Worm (Caenorhabditis elegans) whole organism, young adult: ENCODE measurements around the gene cpna-2.

Experiments
- B0019.2 ChIP-seq: fragments of 200-800 bp; sonication (Bioruptor generic); conservative IDR thresholded peaks from 2 replicates; pipeline ENCODE4 v1.3.6; 2022; ENCODE audit warnings: missing genetic modification reagents, missing genetic modification characterization, missing compliant biosample characterization
- B0035.1 ChIP-seq: sonication (generic microtip); optimal IDR thresholded peaks from 2 replicates; lab custom pipeline; 2016; ENCODE audit warnings: missing genetic modification characterization, mild to moderate bottlenecking, missing compliant biosample characterization, missing genotype, missing genetic modification reagents
- B0261.1 ChIP-seq: sonication (generic microtip); optimal IDR thresholded peaks from 2 replicates; lab custom pipeline; 2016; ENCODE audit warnings: mild to moderate bottlenecking, missing genetic modification characterization, moderate library complexity, missing compliant biosample characterization
- F22D6.2 ChIP-seq: sonication (generic microtip); optimal IDR thresholded peaks from 2 replicates; lab custom pipeline; 2016; ENCODE audit warnings: mild to moderate bottlenecking, missing genetic modification characterization, missing compliant biosample characterization
- F33H1.4 ChIP-seq: fragments of 200-800 bp; sonication (Bioruptor generic); IDR thresholded peaks from 2 replicates; pipeline ENCODE4 v1.3.6; 2022; ENCODE audit warnings: missing genetic modification reagents, missing genetic modification characterization, missing compliant biosample characterization
- F49E8.2 ChIP-seq: sonication (generic microtip); optimal IDR thresholded peaks from 3 replicates; lab custom pipeline; 2017; ENCODE audit warnings: missing genetic modification characterization, mild to moderate bottlenecking, missing compliant biosample characterization, antibody characterized with exemption, moderate library complexity; ENCODE audit not compliant: insufficient read depth
- F52B5.7 ChIP-seq: sonication (generic microtip); optimal IDR thresholded peaks from 2 replicates; lab custom pipeline; 2016; ENCODE audit warnings: mild to moderate bottlenecking, missing genetic modification characterization, missing compliant biosample characterization
- F55B11.4 ChIP-seq: sonication (generic microtip); optimal IDR thresholded peaks from 2 replicates; lab custom pipeline; 2016; ENCODE audit warnings: missing compliant biosample characterization, missing genetic modification characterization, borderline replicate concordance; ENCODE audit not compliant: insufficient read depth
- F57A8.1 ChIP-seq: fragments of 200-800 bp; sonication (Bioruptor generic); optimal IDR thresholded peaks from 2 replicates; lab custom pipeline; 2018; ENCODE audit warnings: mild to moderate bottlenecking, missing genetic modification characterization, moderate library complexity, missing compliant biosample characterization
- F57C9.4 ChIP-seq: sonication (generic microtip); optimal IDR thresholded peaks from 2 replicates; lab custom pipeline; 2017; ENCODE audit warnings: mild to moderate bottlenecking, missing genetic modification characterization, missing compliant biosample characterization
- K11D2.4 ChIP-seq: fragments of 200-800 bp; sonication (Bioruptor generic); IDR thresholded peaks from 2 replicates; pipeline ENCODE4 v1.3.6; 2022; ENCODE audit warnings: missing genetic modification reagents, missing genetic modification characterization, missing compliant biosample characterization
- T07F8.4 ChIP-seq: sonication (generic microtip); optimal IDR thresholded peaks from 2 replicates; lab custom pipeline; 2016; ENCODE audit warnings: mild to moderate bottlenecking, missing genetic modification characterization, moderate library complexity, missing compliant biosample characterization
- Y95B8A.8 ChIP-seq: fragments of 200-800 bp; sonication (Bioruptor generic); IDR thresholded peaks from 2 replicates; pipeline ENCODE4 v1.3.6; 2022; ENCODE audit warnings: missing genetic modification reagents, missing genetic modification characterization, missing compliant biosample characterization
- ZK185.1 ChIP-seq: sonication (generic microtip); optimal IDR thresholded peaks from 2 replicates; lab custom pipeline; 2016; ENCODE audit warnings: mild to moderate bottlenecking, missing genetic modification characterization, missing compliant biosample characterization; ENCODE audit not compliant: poor library complexity, severe bottlenecking
- aptf-2 ChIP-seq: fragments of 200-800 bp; sonication (Bioruptor generic); conservative IDR thresholded peaks from 2 replicates; pipeline ENCODE4 v1.3.6; 2022; ENCODE audit warnings: missing genetic modification reagents, missing genetic modification characterization, missing compliant biosample characterization
- athp-1 ChIP-seq: sonication (generic microtip); optimal IDR thresholded peaks from 2 replicates; lab custom pipeline; 2017; ENCODE audit warnings: mild to moderate bottlenecking, missing genetic modification characterization, missing compliant biosample characterization
- attf-5 ChIP-seq: fragments of 200-800 bp; sonication (Bioruptor generic); optimal IDR thresholded peaks from 2 replicates; lab custom pipeline; 2018; ENCODE audit warnings: mild to moderate bottlenecking, missing genetic modification characterization, missing compliant biosample characterization
- bed-2 ChIP-seq: fragments of 200-800 bp; sonication (Bioruptor generic); IDR thresholded peaks from 2 replicates; pipeline ENCODE4 v1.3.6; 2022; ENCODE audit warnings: missing genetic modification reagents, missing genetic modification characterization, missing compliant biosample characterization
- ccch-3 ChIP-seq: fragments of 200-800 bp; sonication (Bioruptor generic); optimal IDR thresholded peaks from 2 replicates; lab custom pipeline; 2018; ENCODE audit warnings: mild to moderate bottlenecking, missing genetic modification characterization, missing compliant biosample characterization
- cebp-2 ChIP-seq: fragments of 200-800 bp; sonication (Bioruptor generic); IDR thresholded peaks from 2 replicates; pipeline ENCODE4 v1.3.6; 2022; ENCODE audit warnings: missing genetic modification characterization, missing compliant biosample characterization
- ceh-100 ChIP-seq: fragments of 200-800 bp; sonication (Bioruptor generic); IDR thresholded peaks from 2 replicates; pipeline ENCODE4 v1.3.6; 2022; ENCODE audit warnings: missing genetic modification reagents, missing genetic modification characterization, missing compliant biosample characterization
- ceh-40 ChIP-seq: fragments of 200-800 bp; sonication (Bioruptor generic); IDR thresholded peaks from 2 replicates; pipeline ENCODE4 v1.3.6; 2022; ENCODE audit warnings: missing genetic modification characterization, missing compliant biosample characterization
- ceh-58 ChIP-seq: fragments of 200-800 bp; sonication (Bioruptor generic); IDR thresholded peaks from 2 replicates; pipeline ENCODE4 v1.3.6; 2022; ENCODE audit warnings: missing genetic modification characterization, missing compliant biosample characterization
- dox-1 ChIP-seq: fragments of 200-800 bp; sonication (Bioruptor generic); IDR thresholded peaks from 2 replicates; pipeline ENCODE4 v1.3.6; 2022; ENCODE audit warnings: missing genetic modification reagents, missing genetic modification characterization, missing compliant biosample characterization
- efl-1 ChIP-seq: fragments of 150-350 bp; optimal IDR thresholded peaks from 2 replicates; lab custom pipeline; 2014; ENCODE audit warnings: missing biosample characterization, missing genetic modification reagents, missing genetic modification characterization
- egl-18 ChIP-seq: fragments of 200-800 bp; sonication (Bioruptor generic); IDR thresholded peaks from 2 replicates; pipeline ENCODE4 v1.3.6; 2022; ENCODE audit warnings: missing genetic modification reagents, missing genetic modification characterization, missing compliant biosample characterization
- egrh-3 ChIP-seq: fragments of 200-800 bp; sonication (Bioruptor generic); IDR thresholded peaks from 2 replicates; pipeline ENCODE4 v1.3.6; 2022; ENCODE audit warnings: missing genetic modification reagents, missing genetic modification characterization, missing compliant biosample characterization
- hlh-12 ChIP-seq: sonication (generic microtip); optimal IDR thresholded peaks from 2 replicates; lab custom pipeline; 2016; ENCODE audit warnings: missing genetic modification characterization, missing compliant biosample characterization
- hmg-1.2 ChIP-seq: fragments of 200-800 bp; sonication (Bioruptor generic); IDR thresholded peaks from 2 replicates; pipeline ENCODE4 v1.3.6; 2022; ENCODE audit warnings: missing genetic modification reagents, missing genetic modification characterization, missing compliant biosample characterization
- lin-35 ChIP-seq, 3 experiments: fragments of 150-350 bp in 2 of 3; sonication (generic microtip) in 1 of 3; optimal IDR thresholded peaks; 2 replicates each; lab custom pipeline; 2014 to 2018; ENCODE audit warnings: missing biosample characterization in 3 of 3, missing genetic modification characterization in 3 of 3, missing genetic modification reagents in 3 of 3
- lin-40 ChIP-seq: sonication (generic microtip); optimal IDR thresholded peaks from 2 replicates; lab custom pipeline; 2016; ENCODE audit warnings: missing genetic modification characterization, mild to moderate bottlenecking, missing compliant biosample characterization, missing genotype, missing genetic modification reagents
- lin-54 ChIP-seq: fragments of 200-800 bp; sonication (Bioruptor generic); optimal IDR thresholded peaks from 2 replicates; lab custom pipeline; 2018; ENCODE audit warnings: mild to moderate bottlenecking, missing genetic modification characterization, missing compliant biosample characterization
- lsl-1 ChIP-seq: fragments of 200-800 bp; sonication (Bioruptor generic); optimal IDR thresholded peaks from 2 replicates; lab custom pipeline; 2018; ENCODE audit warnings: mild to moderate bottlenecking, missing genetic modification characterization, moderate library complexity, missing compliant biosample characterization
- lsy-27 ChIP-seq: sonication (generic microtip); optimal IDR thresholded peaks from 2 replicates; lab custom pipeline; 2017; ENCODE audit warnings: missing genetic modification characterization, mild to moderate bottlenecking, missing compliant biosample characterization, antibody characterized with exemption, missing genotype, borderline replicate concordance; ENCODE audit not compliant: insufficient read depth
- mcd-1 ChIP-seq: fragments of 200-800 bp; sonication (Bioruptor generic); IDR thresholded peaks from 2 replicates; pipeline ENCODE4 v1.3.6; 2022; ENCODE audit warnings: missing genetic modification reagents, missing genetic modification characterization, missing compliant biosample characterization
- nhr-120 ChIP-seq: fragments of 200-800 bp; sonication (Bioruptor generic); IDR thresholded peaks from 2 replicates; pipeline ENCODE4 v1.3.6; 2022; ENCODE audit warnings: missing genetic modification characterization, missing compliant biosample characterization
- nhr-179 ChIP-seq: sonication (generic microtip); optimal IDR thresholded peaks from 2 replicates; lab custom pipeline; 2016; ENCODE audit warnings: mild to moderate bottlenecking, missing genetic modification characterization, missing compliant biosample characterization
- nhr-80 ChIP-seq: sonication (generic microtip); optimal IDR thresholded peaks from 2 replicates; lab custom pipeline; 2016; ENCODE audit warnings: missing genetic modification characterization, missing compliant biosample characterization
- rec-8 ChIP-seq, 2 experiments: sonication (generic microtip); optimal IDR thresholded peaks; 2 replicates each; lab custom pipeline; 2016; ENCODE audit warnings: mild to moderate bottlenecking in 2 of 2, missing genetic modification characterization in 2 of 2, missing genetic modification reagents in 2 of 2, missing genotype in 2 of 2, missing biosample characterization in 1 of 2, missing compliant biosample characterization in 1 of 2, moderate library complexity in 1 of 2
- rpc-1 ChIP-seq, 2 experiments: fragments of 150-350 bp in 1 of 2; sonication (generic microtip) in 1 of 2; optimal IDR thresholded peaks; 2 replicates each; lab custom pipeline; 2014 to 2018; ENCODE audit warnings: missing biosample characterization in 1 of 2, missing genetic modification characterization in 1 of 2, missing genetic modification reagents in 1 of 2, missing genotype in 1 of 2
- snpc-1.3 ChIP-seq: sonication (generic microtip); optimal IDR thresholded peaks from 2 replicates; lab custom pipeline; 2017; ENCODE audit warnings: missing genetic modification characterization, mild to moderate bottlenecking, missing compliant biosample characterization, antibody characterized with exemption, moderate library complexity, missing genotype, missing genetic modification reagents; ENCODE audit not compliant: insufficient read depth
- unc-130 ChIP-seq: sonication (generic microtip); optimal IDR thresholded peaks from 2 replicates; lab custom pipeline; 2016; ENCODE audit warnings: missing genetic modification reagents, missing genetic modification characterization, missing compliant biosample characterization
- unc-62 ChIP-seq: fragments of 150-350 bp; optimal IDR thresholded peaks from 2 replicates; lab custom pipeline; 2014; ENCODE audit warnings: missing biosample characterization, missing genetic modification reagents, missing genetic modification characterization
- zfh-2 ChIP-seq: fragments of 200-800 bp; sonication (Bioruptor generic); conservative IDR thresholded peaks from 2 replicates; pipeline ENCODE4 v1.3.6; 2022; ENCODE audit warnings: missing genetic modification reagents, missing genetic modification characterization, missing compliant biosample characterization
- ztf-3 ChIP-seq: fragments of 200-800 bp; sonication (Bioruptor generic); optimal IDR thresholded peaks from 2 replicates; lab custom pipeline; 2018; ENCODE audit warnings: mild to moderate bottlenecking, missing genetic modification characterization, missing compliant biosample characterization
- ztf-6 ChIP-seq: fragments of 200-800 bp; sonication (Bioruptor generic); IDR thresholded peaks from 2 replicates; pipeline ENCODE4 v1.3.6; 2022; ENCODE audit warnings: missing genetic modification reagents, missing genetic modification characterization, missing compliant biosample characterization

cpna-2 gene

ce11 chrII:7707383-7707782 lies 17.3 kb upstream of the cpna-2 start, which contains the start of gene luc-7L:
luc-7L (minus strand) TSS chrII:7707483.
- TF ChIP-seq lsl-1 (GFP tag; lab: Kevin White, UChicago) (no peak), lin-35 (GFP tag; optimal IDR thresholded peaks at IDR 0.05; lab: Kevin White, UChicago) (no peak), ZK185.1 (tag; lab: Kevin White, UChicago) (no peak), F33H1.4 (GFP tag; lab: Robert Waterston, UW) (no peak), B0019.2 (GFP tag; lab: Robert Waterston, UW) (no peak), F22D6.2 (tag; lab: Kevin White, UChicago) (no peak), F57C9.4 (tag; lab: Kevin White, UChicago) (no peak), F49E8.2 (tag; lab: Kevin White, UChicago) (no peak), efl-1 (GFP tag; lab: Kevin White, UChicago) (no peak), cebp-2 (no peak), F55B11.4 (tag; lab: Kevin White, UChicago) (no peak), egl-18 (GFP tag; lab: Robert Waterston, UW) (no peak), lsy-27 (tag; lab: Kevin White, UChicago) (no peak), unc-130 (no peak), ccch-3 (no peak), aptf-2 (GFP tag; lab: Robert Waterston, UW) (no peak), lin-40 (tag; lab: Kevin White, UChicago) (no peak), T07F8.4 (tag; lab: Kevin White, UChicago) (no peak)

DNA sequence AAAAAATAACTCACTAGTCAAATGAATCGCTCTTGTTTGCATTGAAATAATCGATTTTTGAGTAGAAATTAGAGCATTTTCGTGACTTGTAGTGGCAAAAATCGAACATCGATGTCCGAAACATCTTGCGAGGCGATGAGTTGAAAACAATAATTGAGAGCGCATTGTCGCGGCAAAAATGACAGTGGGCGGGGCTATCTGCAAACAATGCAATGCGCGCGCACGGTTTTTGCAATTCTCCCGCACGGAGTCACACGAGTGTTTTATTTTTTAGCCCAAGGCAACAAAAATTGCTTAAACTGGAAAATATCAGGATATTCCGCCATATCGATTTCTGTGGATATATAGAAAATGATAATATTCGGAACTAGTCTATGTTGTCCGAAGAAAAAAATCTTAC lies 16.2 kb upstream of the cpna-2 start, which contains the start of gene B0495.9:
B0495.9 (minus strand) TSS at position 171 of the 400 bp plus-strand sequence.
- TF ChIP-seq nhr-120 (GFP tag; lab: Robert Waterston, UW): no peak
- peak; percentile 81 for TF ChIP-seq dox-1 (GFP tag; lab: Robert Waterston, UW)
- peak; percentile 42 for TF ChIP-seq ceh-100 (GFP tag; lab: Robert Waterston, UW)
- no peak for TF ChIP-seq hlh-12 (tag; lab: Kevin White, UChicago)
- peak; percentile 40 for TF ChIP-seq rpc-1 (optimal IDR thresholded peaks at IDR 0.05; lab: Kevin White, UChicago)
- TF ChIP-seq rpc-1 (tag; optimal IDR thresholded peaks at IDR 0.05; lab: Kevin White, UChicago): no peak
- TF ChIP-seq egl-18 (GFP tag; lab: Robert Waterston, UW): no peak
- peak; percentile 60 for TF ChIP-seq lsl-1 (GFP tag; lab: Kevin White, UChicago)
- TF ChIP-seq nhr-179 (tag; lab: Kevin White, UChicago): no peak
- peak; percentile 60 for TF ChIP-seq attf-5
- no peak for TF ChIP-seq bed-2 (GFP tag; lab: Robert Waterston, UW)
- no peak for TF ChIP-seq K11D2.4
- no peak for TF ChIP-seq B0261.1 (tag; lab: Kevin White, UChicago)
- TF ChIP-seq Y95B8A.8 (GFP tag; lab: Robert Waterston, UW): no peak
- no peak for TF ChIP-seq snpc-1.3 (tag; lab: Kevin White, UChicago)
- no peak for TF ChIP-seq athp-1 (tag; lab: Kevin White, UChicago)
- no peak for TF ChIP-seq egrh-3 (GFP tag; lab: Robert Waterston, UW)
- TF ChIP-seq mcd-1 (GFP tag; lab: Robert Waterston, UW): peak; percentile 63
- no peak for TF ChIP-seq zfh-2 (GFP tag; lab: Robert Waterston, UW)
- TF ChIP-seq ceh-58 (GFP tag; lab: Robert Waterston, UW): no peak
- TF ChIP-seq lin-54 (GFP tag; lab: Kevin White, UChicago): peak; percentile 43
- TF ChIP-seq unc-62 (GFP tag; lab: Kevin White, UChicago): no peak
- TF ChIP-seq rec-8 (tag; optimal IDR thresholded peaks at IDR 0.05; lab: Kevin White, UChicago): peak in 1 of 2 experiments; percentile 52
- no peak for TF ChIP-seq lsy-27 (tag; lab: Kevin White, UChicago)
- no peak for TF ChIP-seq ceh-40 (GFP tag; lab: Robert Waterston, UW)
- TF ChIP-seq ztf-6 (GFP tag; lab: Robert Waterston, UW): no peak
- no peak for TF ChIP-seq B0035.1 (tag; lab: Kevin White, UChicago)
- no peak for TF ChIP-seq F57A8.1
- TF ChIP-seq ZK185.1 (tag; lab: Kevin White, UChicago): peak; percentile 66
- TF ChIP-seq hmg-1.2 (GFP tag; lab: Robert Waterston, UW): peak; percentile 39; the same call in 1 of the 2 replicates
- TF ChIP-seq nhr-80 (tag; lab: Kevin White, UChicago): peak; percentile 51
- TF ChIP-seq F52B5.7 (tag; lab: Kevin White, UChicago): peak; percentile 19
- TF ChIP-seq ccch-3: no peak
- TF ChIP-seq ztf-3: no peak
